Fruit fly (Drosophila melanogaster) whole organism, embryonic: Measurements from ENCODE around the gene Sclp.

Experiments used
- CG30403 ChIP-seq: fragments of 200-800 bp; sonication (Bioruptor generic); optimal IDR thresholded peaks from 3 replicates; lab custom pipeline; 2016; ENCODE audit warnings: missing biosample characterization, missing genetic modification characterization
- CG31441 ChIP-seq: fragments of 200-800 bp; sonication (Bioruptor generic); IDR thresholded peaks from 2 replicates; pipeline ENCODE4 v1.3.6; 2022; ENCODE audit warnings: missing biosample characterization, missing genetic modification characterization
- CG3995 ChIP-seq: fragments of 200-800 bp; sonication (Bioruptor generic); optimal IDR thresholded peaks from 3 replicates; lab custom pipeline; 2016; ENCODE audit warnings: missing biosample characterization, missing genetic modification characterization
- CG8290 ChIP-seq, 3 experiments: fragments of 200-800 bp; sonication (Bioruptor generic); optimal IDR thresholded peaks; 2 replicates each; lab custom pipeline; 2016 to 2019; ENCODE audit warnings: missing biosample characterization in 3 of 3, missing genetic modification characterization in 3 of 3, mild to moderate bottlenecking in 2 of 3, moderate library complexity in 1 of 3
- Hr3 ChIP-seq: fragments of 200-800 bp; sonication (Bioruptor generic); optimal IDR thresholded peaks from 3 replicates; lab custom pipeline; 2016; ENCODE audit warnings: missing biosample characterization, missing genetic modification characterization

dm6 chrX:11924562-11924961, at the start of gene Sclp:
- TF ChIP-seq CG8290 (GFP tag; optimal IDR thresholded peaks at IDR 0.05; lab: Kevin White, UChicago) (no peak), CG8290 (tag; optimal IDR thresholded peaks at IDR 0.05; lab: Kevin White, UChicago) (no peak), CG3995 (no peak), Hr3 (no peak), CG30403 (GFP tag; lab: Kevin White, UChicago) (no peak), CG31441 (no peak)
